Worm (Caenorhabditis elegans): ENCODE measurements around the gene ttr-42.

The ttr-42 gene

ce11 chrX:2613077-2613476 lies 35.5 kb downstream of the ttr-42 start (continued):
- no peak for TF ChIP-seq fos-1 (tag; optimal IDR thresholded peaks at IDR 0.05)
- TF ChIP-seq duxl-1 (tag; optimal IDR thresholded peaks at IDR 0.05; ENCODE audit: poor library complexity) = peak; percentile 77
- peak; percentile 82 for TF ChIP-seq dmd-6 (GFP tag; IDR thresholded peaks at IDR 0.05)
- TF ChIP-seq unc-130 (GFP tag; optimal IDR thresholded peaks at IDR 0.05) = peak; percentile 67
- peak; percentile 53 for TF ChIP-seq spr-1 (tag; optimal IDR thresholded peaks at IDR 0.05)
- TF ChIP-seq Y105C5A.15 (GFP tag; IDR thresholded peaks at IDR 0.05) = peak; percentile 93; the same call in 1 of the 2 replicates
- peak; percentile 90 for TF ChIP-seq zip-11 (GFP tag; IDR thresholded peaks at IDR 0.05)
- no peak for TF ChIP-seq nhr-11 (tag; optimal IDR thresholded peaks at IDR 0.05)
- peak; percentile 75; the same call in 1 of the 2 replicates for TF ChIP-seq ctbp-1 (GFP tag; IDR thresholded peaks at IDR 0.05)

DNA sequence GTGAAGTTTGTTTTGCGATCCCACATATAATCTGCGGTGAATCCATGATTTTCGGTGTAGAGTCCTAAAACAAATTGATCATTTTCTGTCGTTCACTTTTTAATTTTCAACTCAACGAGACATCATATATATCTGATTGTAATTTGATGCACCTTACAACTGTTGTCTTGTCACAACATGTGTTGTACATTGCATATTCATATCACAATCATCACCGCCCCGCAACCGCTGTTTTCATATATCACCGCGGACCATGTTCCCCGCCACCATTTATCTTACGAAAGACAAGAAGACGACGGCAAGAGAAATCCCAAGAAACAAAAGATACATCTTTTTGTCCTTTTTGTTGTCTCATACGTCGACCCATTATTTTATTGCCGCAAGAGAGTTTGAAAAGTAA lies 36.6 kb downstream of the ttr-42 start:
- TF ChIP-seq ZK337.2 (GFP tag; IDR thresholded peaks at IDR 0.05) (no peak), mep-1 (tag; optimal IDR thresholded peaks at IDR 0.05) (no peak), nhr-102 (tag; optimal IDR thresholded peaks at IDR 0.05) (no peak), T26A8.4 (GFP tag; IDR thresholded peaks at IDR 0.05) (no peak), ceh-82 (tag; optimal IDR thresholded peaks at IDR 0.05) (no peak), cey-2 (tag; optimal IDR thresholded peaks at IDR 0.05; ENCODE audit: borderline replicate concordance, insufficient read depth) (no peak), dpl-1 (GFP tag; optimal IDR thresholded peaks at IDR 0.05) (no peak), egl-27 (tag; optimal IDR thresholded peaks at IDR 0.05) (no peak), nhr-77 (tag; optimal IDR thresholded peaks at IDR 0.05) (no peak), lsy-2 (tag; optimal IDR thresholded peaks at IDR 0.05) (no peak), ceh-28 (tag; optimal IDR thresholded peaks at IDR 0.05) (no peak), lin-29 (GFP tag; IDR thresholded peaks at IDR 0.05) (no peak), dmd-9 (GFP tag; IDR thresholded peaks at IDR 0.05) (no peak), lin-15B (tag; optimal IDR thresholded peaks at IDR 0.05) (no peak), D1046.2 (GFP tag; IDR thresholded peaks at IDR 0.05) (no peak), saeg-2 (GFP tag; IDR thresholded peaks at IDR 0.05) (no peak), zag-1 (tag; optimal IDR thresholded peaks at IDR 0.05) (no peak)

DNA sequence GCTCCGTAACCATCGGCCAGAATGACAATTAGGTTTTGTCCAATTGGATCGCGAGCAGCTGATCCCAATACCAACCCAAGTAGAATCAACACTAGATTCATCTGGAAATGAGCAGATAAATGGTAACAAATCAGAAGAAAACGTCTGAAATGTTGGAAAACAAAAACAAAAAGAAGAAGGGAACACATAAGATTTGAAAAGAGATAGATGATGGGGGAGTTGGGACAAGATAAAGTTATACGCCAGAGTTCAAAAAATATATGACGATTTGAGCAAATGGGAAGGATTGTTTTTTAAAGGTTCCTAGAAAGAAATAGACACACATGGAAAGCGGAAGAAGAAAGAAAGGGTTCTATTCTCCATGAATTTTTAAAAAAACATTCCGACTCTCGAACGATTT lies 38.1 kb downstream of the ttr-42 start, which contains the start of gene T03G6.3:
Gene T03G6.3, minus strand, starts transcription at position 101 of the 400 bp plus-strand sequence.
- TF ChIP-seq lin-39 (tag; optimal IDR thresholded peaks at IDR 0.05) = no peak
- TF ChIP-seq F49E8.2 (tag; optimal IDR thresholded peaks at IDR 0.05; ENCODE audit: borderline replicate concordance) = no peak
- TF ChIP-seq aha-1 (tag) = no peak
- no peak for TF ChIP-seq php-3 (GFP tag; IDR thresholded peaks at IDR 0.05)
- peak in 1 of 2 experiments; percentile 82 for TF ChIP-seq unc-62 (GFP tag; optimal IDR thresholded peaks at IDR 0.05 in 1 of 2)
- TF ChIP-seq unc-62 (tag; optimal IDR thresholded peaks at IDR 0.05) = no peak

DNA sequence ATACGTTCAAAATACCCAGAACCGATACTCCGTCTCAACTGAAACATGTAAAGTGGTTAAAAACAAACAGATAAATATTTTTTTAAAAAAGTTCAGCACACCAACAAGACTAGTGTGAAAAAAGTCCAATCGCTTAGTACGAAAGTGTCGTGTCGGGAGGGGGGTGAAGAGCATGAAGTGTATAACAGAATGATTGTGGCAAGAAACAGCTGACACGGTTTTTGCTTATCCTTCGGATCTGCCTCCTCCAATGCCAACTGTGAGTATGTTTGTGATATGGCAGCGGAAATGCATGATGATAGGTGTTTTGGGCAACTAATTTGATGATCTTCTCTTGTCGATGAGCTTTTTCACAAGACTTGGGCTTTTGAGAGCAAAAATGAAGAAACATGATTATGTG lies 42.7 kb downstream of the ttr-42 start:
- no peak for TF ChIP-seq unc-62 (GFP tag; optimal IDR thresholded peaks at IDR 0.05 in 1 of 2)
- TF ChIP-seq unc-62 (tag; optimal IDR thresholded peaks at IDR 0.05) = no peak
- peak in 1 of 2 experiments; percentile 86 for TF ChIP-seq daf-16 (GFP tag; optimal IDR thresholded peaks at IDR 0.05)
- TF ChIP-seq daf-16 (tag; optimal IDR thresholded peaks at IDR 0.05) = no peak
- no peak for TF ChIP-seq nhr-77 (tag; optimal IDR thresholded peaks at IDR 0.05)
- no peak for TF ChIP-seq pqm-1 (tag; optimal IDR thresholded peaks at IDR 0.05)
- TF ChIP-seq cey-2 (tag; optimal IDR thresholded peaks at IDR 0.05; ENCODE audit: borderline replicate concordance, insufficient read depth) = no peak
- no peak for TF ChIP-seq zip-2 (tag; optimal IDR thresholded peaks at IDR 0.05)
- TF ChIP-seq nhr-41 (GFP tag; IDR thresholded peaks at IDR 0.05) = no peak
- TF ChIP-seq hlh-11 (tag; optimal IDR thresholded peaks at IDR 0.05) = peak; percentile 32
- no peak for TF ChIP-seq dve-1 (tag; optimal IDR thresholded peaks at IDR 0.05; ENCODE audit: insufficient read depth)
- no peak for TF ChIP-seq T20F7.1 (GFP tag; optimal IDR thresholded peaks at IDR 0.05)
- TF ChIP-seq R02D3.7 (tag; optimal IDR thresholded peaks at IDR 0.05) = no peak
- TF ChIP-seq mep-1 (tag; optimal IDR thresholded peaks at IDR 0.05) = no peak
- no peak for TF ChIP-seq nhr-102 (tag; optimal IDR thresholded peaks at IDR 0.05)
- TF ChIP-seq lin-38 (GFP tag; IDR thresholded peaks at IDR 0.05) = no peak
- TF ChIP-seq T26A8.4 (GFP tag; IDR thresholded peaks at IDR 0.05) = no peak
- TF ChIP-seq F26F4.8 (GFP tag; conservative IDR thresholded peaks at IDR 0.05) = no peak
- peak; percentile 52 for TF ChIP-seq nhr-11 (tag; optimal IDR thresholded peaks at IDR 0.05)
- no peak for TF ChIP-seq lin-15B (tag; optimal IDR thresholded peaks at IDR 0.05)
- no peak for TF ChIP-seq dpl-1 (GFP tag; optimal IDR thresholded peaks at IDR 0.05)
- TF ChIP-seq daf-12 (tag; optimal IDR thresholded peaks at IDR 0.05) = no peak
- no peak for TF ChIP-seq ceh-62 (tag; optimal IDR thresholded peaks at IDR 0.05)
- TF ChIP-seq sdz-12 (GFP tag; optimal IDR thresholded peaks at IDR 0.05) = no peak
- no peak for TF ChIP-seq Y5F2A.4 (GFP tag; optimal IDR thresholded peaks at IDR 0.05)

Data from whole organism, L4 larva.